Worm (Caenorhabditis elegans): ENCODE measurements around the gene act-4.

act-4 gene

DNA sequence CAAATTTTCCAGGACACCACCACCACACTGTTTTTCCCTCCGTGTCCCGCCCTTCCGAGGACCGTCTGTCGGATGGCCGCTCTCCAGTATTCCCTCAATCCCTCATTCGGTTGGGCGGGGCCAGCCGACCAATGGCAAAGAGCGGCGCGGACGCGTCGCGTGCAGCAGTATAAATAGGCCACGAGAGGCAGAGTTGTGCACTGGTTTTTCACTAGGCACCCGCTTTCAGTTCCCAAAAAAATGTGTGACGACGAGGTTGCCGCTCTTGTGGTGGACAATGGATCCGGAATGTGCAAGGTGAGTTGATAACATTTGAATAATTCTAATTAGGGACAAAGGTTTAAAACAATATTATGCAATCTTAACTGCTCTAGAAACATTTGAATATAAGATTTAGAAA, at the start of gene act-4:
Gene act-4, plus strand, starts transcription at position 200 of the 400 bp plus-strand sequence.
- TF ChIP-seq zip-4 (GFP tag; optimal IDR thresholded peaks at IDR 0.05) (peak; percentile 40), mep-1 (tag; optimal IDR thresholded peaks at IDR 0.05) (peak; percentile 69), grh-1 (GFP tag; IDR thresholded peaks at IDR 0.05) (peak; percentile 43; the same call in 1 of the 2 replicates), fkh-4 (tag; optimal IDR thresholded peaks at IDR 0.05; ENCODE audit: borderline replicate concordance) (no peak), lin-13 (GFP tag; optimal IDR thresholded peaks at IDR 0.05) (no peak), lir-3 (tag; optimal IDR thresholded peaks at IDR 0.05; ENCODE audit: poor library complexity) (peak; percentile 19), vab-15 (tag; optimal IDR thresholded peaks at IDR 0.05) (no peak), sptf-1 (tag; optimal IDR thresholded peaks at IDR 0.05) (no peak), ama-1 (optimal IDR thresholded peaks at IDR 0.05) (peak; percentile 89), nhr-90 (tag; optimal IDR thresholded peaks at IDR 0.05; ENCODE audit: poor library complexity) (peak; percentile 52), C16A3.4 (tag; optimal IDR thresholded peaks at IDR 0.05) (peak; percentile 20), lin-15B (tag; optimal IDR thresholded peaks at IDR 0.05) (no peak), dpl-1 (GFP tag; optimal IDR thresholded peaks at IDR 0.05) (peak in 2 of 3 experiments; percentile 17 to 20), egl-13 (tag; optimal IDR thresholded peaks at IDR 0.05) (peak; percentile 7), alr-1 (tag; optimal IDR thresholded peaks at IDR 0.05; ENCODE audit: borderline replicate concordance) (no peak), pax-3 (tag; optimal IDR thresholded peaks at IDR 0.05) (no peak), lin-14 (GFP tag; optimal IDR thresholded peaks at IDR 0.05) (peak; percentile 87), irx-1 (tag; optimal IDR thresholded peaks at IDR 0.05) (peak; percentile 71), hpl-2 (GFP tag; optimal IDR thresholded peaks at IDR 0.05) (no peak), nhr-20 (tag; optimal IDR thresholded peaks at IDR 0.05) (peak; percentile 65), ceh-90 (tag; optimal IDR thresholded peaks at IDR 0.05) (no peak), aha-1 (tag; optimal IDR thresholded peaks at IDR 0.05) (no peak), sox-4 (tag; optimal IDR thresholded peaks at IDR 0.05) (no peak), lsy-2 (tag; optimal IDR thresholded peaks at IDR 0.05) (peak; percentile 53 to 76), fos-1 (tag; optimal IDR thresholded peaks at IDR 0.05) (peak; percentile 18), unc-30 (tag; optimal IDR thresholded peaks at IDR 0.05) (no peak), ets-5 (GFP tag; IDR thresholded peaks at IDR 0.05) (no peak), snu-23 (GFP tag; optimal IDR thresholded peaks at IDR 0.05) (peak; percentile 79), efl-3 (GFP tag; optimal IDR thresholded peaks at IDR 0.05) (no peak), ceh-63 (GFP tag; optimal IDR thresholded peaks at IDR 0.05) (peak; percentile 49), lin-35 (GFP tag; optimal IDR thresholded peaks at IDR 0.05) (peak in 1 of 2 experiments; percentile 45), ztf-11 (tag; optimal IDR thresholded peaks at IDR 0.05) (peak in 1 of 2 experiments; percentile 51), fkh-10 (GFP tag; optimal IDR thresholded peaks at IDR 0.05) (peak; percentile 38), nhr-84 (tag; optimal IDR thresholded peaks at IDR 0.05) (no peak), nhr-71 (tag; optimal IDR thresholded peaks at IDR 0.05) (peak; percentile 82), xbp-1 (tag; optimal IDR thresholded peaks at IDR 0.05) (peak; percentile 83), nhr-28 (tag; optimal IDR thresholded peaks at IDR 0.05) (no peak), ceh-82 (tag; optimal IDR thresholded peaks at IDR 0.05) (peak in 2 of 3 experiments; percentile 29 to 76), jun-1 (tag; optimal IDR thresholded peaks at IDR 0.05) (peak; percentile 43), nhr-19 (GFP tag; conservative IDR thresholded peaks at IDR 0.05) (peak; percentile 64), tlp-1 (tag; optimal IDR thresholded peaks at IDR 0.05) (no peak), unc-130 (tag; optimal IDR thresholded peaks at IDR 0.05) (no peak), mdl-1 (tag; optimal IDR thresholded peaks at IDR 0.05) (peak in 1 of 2 experiments; percentile 27), mab-9 (GFP tag; IDR thresholded peaks at IDR 0.05) (no peak; the same call in 1 of the 2 replicates), fkh-8 (tag; optimal IDR thresholded peaks at IDR 0.05) (peak; percentile 78), sup-37 (GFP tag; optimal IDR thresholded peaks at IDR 0.05) (peak; percentile 63), ceh-88 (GFP tag; IDR thresholded peaks at IDR 0.05) (no peak), nhr-47 (tag; optimal IDR thresholded peaks at IDR 0.05) (peak; percentile 79), C34B4.2 (tag; optimal IDR thresholded peaks at IDR 0.05) (no peak), nhr-12 (tag; optimal IDR thresholded peaks at IDR 0.05) (no peak), swsn-7 (tag; optimal IDR thresholded peaks at IDR 0.05) (peak; percentile 77), nhr-11 (tag; optimal IDR thresholded peaks at IDR 0.05) (no peak), egl-27 (tag; optimal IDR thresholded peaks at IDR 0.05) (peak in 1 of 2 experiments; percentile 39)

Data from whole organism, L1 larva.